Worm (Caenorhabditis elegans) whole organism, L2 larva: ENCODE data around the gene T20B12.3.

ENCODE experiments used
- R02D3.7 ChIP-seq: fragments of 150-350 bp; optimal IDR thresholded peaks from 2 replicates; lab custom pipeline; 2014; ENCODE audit warnings: missing biosample characterization, missing genetic modification characterization
- blmp-1 ChIP-seq: sonication (generic microtip); optimal IDR thresholded peaks from 2 replicates; lab custom pipeline; 2017; ENCODE audit warnings: missing genetic modification characterization, mild to moderate bottlenecking, missing compliant biosample characterization, antibody characterized with exemption, moderate library complexity; ENCODE audit not compliant: insufficient read depth
- dmd-4 ChIP-seq: sonication (generic microtip); optimal IDR thresholded peaks from 2 replicates; lab custom pipeline; 2017; ENCODE audit warnings: missing biosample characterization, missing genetic modification characterization
- elt-3 ChIP-seq: sonication (generic microtip); optimal IDR thresholded peaks from 2 replicates; lab custom pipeline; 2017; ENCODE audit warnings: missing biosample characterization, missing genetic modification characterization
- fos-1 ChIP-seq: fragments of 150-350 bp; optimal IDR thresholded peaks from 2 replicates; lab custom pipeline; 2014; ENCODE audit warnings: missing biosample characterization, missing genetic modification characterization
- gmeb-1 ChIP-seq: fragments of 150-350 bp; optimal IDR thresholded peaks from 2 replicates; lab custom pipeline; 2014; ENCODE audit warnings: missing biosample characterization, missing genetic modification characterization
- lin-11 ChIP-seq: fragments of 150-350 bp; sonication (generic microtip); optimal IDR thresholded peaks from 2 replicates; lab custom pipeline; 2014; ENCODE audit warnings: missing biosample characterization, missing genetic modification characterization, inconsistent platforms, mixed read lengths
- lin-13 ChIP-seq: fragments of 150-350 bp; optimal IDR thresholded peaks from 2 replicates; lab custom pipeline; 2014; ENCODE audit warnings: missing biosample characterization, missing genetic modification reagents, missing genetic modification characterization
- lsy-2 ChIP-seq, 2 experiments: fragments of 150-350 bp in 1 of 2; sonication (generic microtip) in 1 of 2; optimal IDR thresholded peaks; 2 replicates each; lab custom pipeline; 2014 to 2017; ENCODE audit warnings: missing biosample characterization in 2 of 2, missing genetic modification characterization in 2 of 2
- nhr-11 ChIP-seq: fragments of 150-350 bp; optimal IDR thresholded peaks from 2 replicates; lab custom pipeline; 2014; ENCODE audit warnings: missing biosample characterization, missing genetic modification characterization
- nhr-129 ChIP-seq: fragments of 150-350 bp; optimal IDR thresholded peaks from 2 replicates; lab custom pipeline; 2014; ENCODE audit warnings: missing biosample characterization, missing genetic modification characterization
- nhr-21 ChIP-seq: fragments of 150-350 bp; optimal IDR thresholded peaks from 2 replicates; lab custom pipeline; 2014; ENCODE audit warnings: missing biosample characterization, missing genetic modification characterization
- nhr-237 ChIP-seq: fragments of 150-350 bp; optimal IDR thresholded peaks from 2 replicates; lab custom pipeline; 2014; ENCODE audit warnings: missing biosample characterization, missing genetic modification characterization
- snpc-4 ChIP-seq: fragments of 150-350 bp; optimal IDR thresholded peaks from 2 replicates; lab custom pipeline; 2014; ENCODE audit warnings: missing biosample characterization, missing genetic modification characterization
- unc-62 ChIP-seq: fragments of 150-350 bp; optimal IDR thresholded peaks from 2 replicates; lab custom pipeline; 2014; ENCODE audit warnings: missing biosample characterization, missing genetic modification reagents, missing genetic modification characterization
- ztf-11 ChIP-seq: sonication (generic microtip); optimal IDR thresholded peaks from 2 replicates; lab custom pipeline; 2017; ENCODE audit warnings: missing biosample characterization, missing genetic modification characterization

Gene T20B12.3

ce11 chrIII:7397196-7397595 is 15.3 kb downstream of the T20B12.3 start:
- peak in 1 of 2 experiments; percentile 28 for TF ChIP-seq lsy-2 (tag; optimal IDR thresholded peaks at IDR 0.05; lab: Kevin White, UChicago)
- no peak for TF ChIP-seq ztf-11
- TF ChIP-seq nhr-129 (tag; lab: Kevin White, UChicago), result peak; percentile 25
- no peak for TF ChIP-seq gmeb-1 (tag; lab: Kevin White, UChicago)
- peak; percentile 1 for TF ChIP-seq fos-1
- no peak for TF ChIP-seq nhr-237 (tag; lab: Kevin White, UChicago)

- TF ChIP-seq nhr-11 (tag; lab: Kevin White, UChicago) (no peak), nhr-21 (no peak), R02D3.7 (no peak), unc-62 (GFP tag; lab: Kevin White, UChicago) (no peak), lin-11 (no peak), ztf-11 (no peak), elt-3 (tag; lab: Kevin White, UChicago) (no peak), blmp-1 (tag; lab: Kevin White, UChicago) (no peak), dmd-4 (tag; lab: Kevin White, UChicago) (no peak), lin-13 (GFP tag; lab: Kevin White, UChicago) (no peak), snpc-4 (no peak)
- TF ChIP-seq, all 48 proteins: peak for 0
Measured at ce11 chrIII:7399004-7399403, 17.1 kb downstream of the T20B12.3 start.
